Worm (Caenorhabditis elegans) whole organism, midembryonic: ENCODE measurements around the gene ZK1240.8.

Source experiments
- T22C8.4 ChIP-seq: fragments of 200-800 bp; sonication (Bioruptor generic); IDR thresholded peaks from 2 replicates; pipeline ENCODE4 v1.3.6; 2022; ENCODE audit warnings: missing genetic modification characterization, missing compliant biosample characterization
- cog-1 ChIP-seq: sonication (generic microtip); optimal IDR thresholded peaks from 2 replicates; lab custom pipeline; 2016; ENCODE audit warnings: missing genetic modification characterization, missing compliant biosample characterization
- flt-1 ChIP-seq: fragments of 200-800 bp; sonication (Bioruptor generic); IDR thresholded peaks from 2 replicates; pipeline ENCODE4 v1.3.6; 2022; ENCODE audit warnings: missing genetic modification characterization, missing compliant biosample characterization
- klf-2 ChIP-seq: fragments of 200-800 bp; sonication (Bioruptor generic); conservative IDR thresholded peaks from 2 replicates; pipeline ENCODE4 v1.3.6; 2022; ENCODE audit warnings: missing genetic modification reagents, missing genetic modification characterization, missing compliant biosample characterization
- med-1 ChIP-seq: sonication (generic microtip); optimal IDR thresholded peaks from 2 replicates; lab custom pipeline; 2017; ENCODE audit warnings: missing genetic modification characterization, mild to moderate bottlenecking, missing compliant biosample characterization, antibody characterized with exemption, missing genetic modification reagents; ENCODE audit not compliant: insufficient read depth
- ref-1 ChIP-seq: fragments of 200-800 bp; sonication (Bioruptor generic); conservative IDR thresholded peaks from 2 replicates; pipeline ENCODE4 v1.3.6; 2022; ENCODE audit warnings: missing genetic modification reagents, missing genetic modification characterization, missing compliant biosample characterization
- tab-1 ChIP-seq: fragments of 200-800 bp; sonication (Bioruptor generic); IDR thresholded peaks from 2 replicates; pipeline ENCODE4 v1.3.6; 2022; ENCODE audit warnings: missing genetic modification characterization, missing compliant biosample characterization
- ztf-23 ChIP-seq: fragments of 200-800 bp; sonication (Bioruptor generic); IDR thresholded peaks from 2 replicates; pipeline ENCODE4 v1.3.6; 2022; ENCODE audit warnings: missing genetic modification reagents, missing genetic modification characterization, missing compliant biosample characterization
- ztf-29 ChIP-seq: fragments of 200-800 bp; sonication (Bioruptor generic); IDR thresholded peaks from 2 replicates; pipeline ENCODE4 v1.3.6; 2022; ENCODE audit warnings: missing genetic modification reagents, missing genetic modification characterization, missing compliant biosample characterization

The ZK1240.8 gene

DNA sequence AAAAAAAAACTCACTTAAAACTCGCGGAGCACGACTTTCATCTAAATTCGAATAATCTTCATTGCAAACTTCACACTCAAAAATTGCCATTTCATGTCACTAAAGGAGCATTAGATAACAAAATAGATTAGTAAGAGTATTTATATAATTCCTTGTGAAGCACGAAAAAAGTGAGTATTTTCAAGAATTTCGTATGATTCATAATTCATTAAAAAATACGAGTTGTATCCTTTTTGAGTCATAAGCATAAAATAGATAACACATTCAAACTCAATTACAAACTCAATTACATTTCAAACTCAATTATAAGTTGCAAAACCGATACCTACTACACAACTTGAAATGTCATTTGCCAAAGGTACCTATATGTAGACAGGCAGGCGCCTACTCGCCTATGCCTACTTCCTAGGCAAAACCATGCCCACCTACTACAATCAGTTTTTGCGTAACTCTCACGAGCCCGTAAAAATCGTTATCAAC is at the start of gene ZK1240.8, which contains the start of gene ZK1240.1:
ZK1240.8 (minus strand) TSS at position 101 of the 480 bp plus-strand sequence.
ZK1240.1 (plus strand) TSS at position 430 of the 480 bp plus-strand sequence.
- TF ChIP-seq med-1 (GFP tag; lab: Kevin White, UChicago) = no peak
- no peak for TF ChIP-seq klf-2
- TF ChIP-seq ref-1 (GFP tag; lab: Robert Waterston, UW) = no peak
- no peak for TF ChIP-seq tab-1 (GFP tag; lab: Robert Waterston, UW)
- TF ChIP-seq ztf-29 (GFP tag; lab: Robert Waterston, UW) = no peak
- TF ChIP-seq flt-1 = no peak
- no peak for TF ChIP-seq T22C8.4
- TF ChIP-seq cog-1 = no peak
- no peak for TF ChIP-seq ztf-23

DNA sequence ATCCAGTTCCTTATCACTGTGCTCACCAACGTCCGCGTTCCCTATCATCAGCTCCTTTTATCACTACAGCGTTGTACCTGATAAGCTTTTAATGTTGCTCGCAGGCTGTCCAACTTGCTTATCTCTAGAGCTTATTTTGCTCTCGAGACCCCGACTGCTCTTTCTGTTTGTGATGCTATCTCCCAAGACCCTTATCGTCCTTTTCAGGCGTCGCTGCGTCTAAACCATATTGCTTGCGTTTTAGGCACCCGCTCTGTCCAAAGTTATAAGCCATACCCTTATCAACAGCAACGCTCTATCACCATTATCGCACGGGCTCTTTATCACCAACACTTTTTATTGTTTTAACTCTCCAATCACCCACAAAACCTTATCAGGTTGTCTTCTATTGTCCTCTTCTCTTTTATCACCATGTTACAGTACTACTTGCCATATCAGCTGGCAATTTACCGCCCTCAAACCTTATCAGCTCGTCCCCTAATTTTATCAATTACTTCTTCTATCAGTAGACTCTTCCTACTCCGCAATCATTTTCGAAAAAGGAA is 49.7 kb upstream of the ZK1240.8 start:
- TF ChIP-seq klf-2 (no peak), med-1 (GFP tag; lab: Kevin White, UChicago) (no peak), T22C8.4 (no peak), ztf-23 (no peak), ztf-29 (GFP tag; lab: Robert Waterston, UW) (no peak), flt-1 (no peak), cog-1 (no peak), ref-1 (GFP tag; lab: Robert Waterston, UW) (no peak), tab-1 (GFP tag; lab: Robert Waterston, UW) (no peak)

DNA sequence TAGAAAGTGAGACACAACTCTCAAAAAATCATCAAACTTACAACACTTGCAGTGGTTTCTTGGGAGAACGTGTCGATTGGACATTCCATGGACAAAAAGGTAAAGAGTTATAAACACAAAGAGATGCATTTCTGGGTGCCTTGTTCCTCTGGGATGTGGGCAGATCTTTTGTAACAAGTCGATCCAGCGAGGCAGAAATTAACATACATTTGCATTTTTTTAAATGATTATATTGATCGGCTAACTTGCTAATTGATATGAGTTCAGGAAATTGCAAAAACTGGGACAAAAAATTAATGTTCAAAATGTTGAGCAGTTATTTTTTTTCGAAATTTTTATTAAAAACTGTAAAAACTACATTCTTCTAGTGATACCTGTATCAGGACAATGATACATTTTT is 48.9 kb upstream of the ZK1240.8 start, which contains the start of gene F16G10.6:
F16G10.6 (minus strand) TSS at position 101 of the 400 bp plus-strand sequence.
- TF ChIP-seq flt-1 (no peak), klf-2 (no peak), ref-1 (GFP tag; lab: Robert Waterston, UW) (no peak), med-1 (GFP tag; lab: Kevin White, UChicago) (no peak), ztf-29 (GFP tag; lab: Robert Waterston, UW) (no peak), cog-1 (no peak), tab-1 (GFP tag; lab: Robert Waterston, UW) (no peak), ztf-23 (no peak), T22C8.4 (no peak)

DNA sequence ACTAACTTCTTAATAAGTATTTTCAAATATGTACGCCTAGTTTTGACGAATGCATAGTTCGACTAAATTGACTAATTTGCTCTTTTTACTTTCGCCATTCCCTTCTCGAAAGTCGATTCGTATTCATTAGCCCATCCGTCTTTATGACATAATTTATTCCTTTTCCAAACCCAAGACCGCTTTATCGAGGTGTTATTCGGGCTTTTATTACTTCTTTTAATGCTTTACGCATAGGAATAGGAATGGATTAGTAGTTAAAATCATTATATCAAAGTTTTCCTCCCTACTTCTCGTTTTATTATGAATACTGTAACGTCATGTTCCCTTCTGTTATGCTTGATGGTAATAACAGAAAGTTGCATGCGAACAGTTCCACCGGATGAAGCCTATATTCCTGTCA is 46.1 kb upstream of the ZK1240.8 start, which contains the start of gene F16G10.2:
F16G10.2 (plus strand) TSS at position 301 of the 400 bp plus-strand sequence.
- TF ChIP-seq med-1 (GFP tag; lab: Kevin White, UChicago) (no peak), tab-1 (GFP tag; lab: Robert Waterston, UW) (no peak), ref-1 (GFP tag; lab: Robert Waterston, UW) (no peak), ztf-23 (no peak), cog-1 (no peak), ztf-29 (GFP tag; lab: Robert Waterston, UW) (no peak), flt-1 (no peak), T22C8.4 (no peak), klf-2 (no peak)

DNA sequence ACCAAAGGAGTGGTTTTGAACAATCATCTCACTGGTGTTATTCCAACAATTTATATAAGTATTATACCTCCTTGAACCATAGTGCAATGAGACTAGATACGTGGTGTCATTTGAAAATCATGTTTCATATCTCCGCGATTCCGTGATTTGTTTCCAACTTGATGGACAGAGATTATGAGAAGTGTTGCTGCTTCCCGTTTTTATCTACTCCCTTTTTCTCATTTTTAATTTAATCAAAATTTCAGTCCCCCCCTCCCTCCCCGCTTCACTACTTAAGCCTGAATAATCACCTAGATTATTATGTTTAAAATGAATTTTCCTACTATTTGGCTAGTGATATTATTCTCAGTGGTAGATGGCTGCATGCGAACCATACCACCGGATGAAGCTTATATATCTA is 43.2 kb upstream of the ZK1240.8 start, which contains the start of gene F16G10.3:
F16G10.3 (plus strand) TSS at position 301 of the 400 bp plus-strand sequence.
- no peak for TF ChIP-seq cog-1
- no peak for TF ChIP-seq flt-1
- TF ChIP-seq T22C8.4 = no peak

DNA sequence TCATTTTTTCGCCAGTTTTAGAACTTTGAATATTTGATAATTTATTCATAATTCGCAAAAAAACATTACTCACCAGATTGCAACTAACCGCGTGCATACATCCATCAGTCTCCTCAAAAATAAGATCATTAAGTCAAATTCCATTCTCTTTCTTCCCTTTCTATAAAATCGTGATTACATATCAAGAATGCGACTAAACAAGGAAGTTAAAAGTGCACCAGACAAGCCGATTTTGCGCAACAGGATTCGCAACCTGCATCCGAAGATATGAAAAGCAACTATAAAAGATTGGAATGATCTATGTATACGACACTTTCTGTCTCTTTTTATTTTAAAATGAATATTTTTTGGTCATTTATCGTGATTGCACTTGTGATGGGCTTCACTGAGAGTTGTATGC is 40.1 kb upstream of the ZK1240.8 start, which contains the start of gene hpo-25:
hpo-25 (plus strand) TSS at position 301 of the 400 bp plus-strand sequence.
- no peak for TF ChIP-seq flt-1
- no peak for TF ChIP-seq ztf-29 (GFP tag; lab: Robert Waterston, UW)
- TF ChIP-seq cog-1 = no peak
- no peak for TF ChIP-seq T22C8.4
- TF ChIP-seq med-1 (GFP tag; lab: Kevin White, UChicago) = no peak
- TF ChIP-seq klf-2 = no peak
- TF ChIP-seq tab-1 (GFP tag; lab: Robert Waterston, UW) = no peak
- TF ChIP-seq ztf-23 = no peak
- no peak for TF ChIP-seq ref-1 (GFP tag; lab: Robert Waterston, UW)

DNA sequence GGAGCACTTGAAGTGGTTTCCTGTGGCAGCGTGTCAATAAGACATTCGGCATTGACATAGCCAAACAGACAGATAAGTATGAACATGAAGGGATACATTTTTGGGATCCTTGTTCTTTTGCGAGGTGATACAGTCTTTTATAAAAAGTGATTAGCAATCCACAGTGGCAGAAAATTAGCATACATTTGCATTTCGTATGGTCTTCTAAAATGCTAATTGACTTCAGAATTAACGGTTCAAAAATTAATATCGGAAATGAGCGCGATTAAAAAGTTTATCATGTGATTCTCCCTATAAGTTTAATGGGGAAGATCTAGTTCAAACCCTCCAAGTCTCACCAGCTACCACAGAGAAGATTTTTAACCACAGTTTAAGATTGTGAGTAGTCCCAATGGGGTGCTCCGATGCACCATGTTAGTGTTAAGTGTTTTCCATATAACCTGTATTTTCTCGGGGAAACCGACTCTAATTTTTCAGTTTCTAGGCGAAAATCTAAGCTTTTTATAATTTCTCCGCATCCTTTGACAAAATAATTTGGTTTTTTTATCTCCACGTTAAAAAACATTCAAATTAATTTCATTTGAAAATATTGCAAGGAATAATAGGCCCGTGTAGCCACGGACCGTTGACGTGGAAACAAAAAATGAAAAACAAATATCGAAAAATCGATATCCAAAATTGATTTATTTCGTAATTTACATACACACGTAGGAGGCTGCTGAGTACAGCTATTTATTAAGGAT is 37.9 kb upstream of the ZK1240.8 start, which contains the start of the genes F43C11.12 and F16G10.5:
F43C11.12 (minus strand) TSS at position 101 of the 743 bp plus-strand sequence.
F16G10.5 (plus strand) TSS at position 693 of the 743 bp plus-strand sequence.
- TF ChIP-seq med-1 (GFP tag; lab: Kevin White, UChicago) = no peak
- no peak for TF ChIP-seq ztf-29 (GFP tag; lab: Robert Waterston, UW)
- no peak for TF ChIP-seq klf-2
- TF ChIP-seq ztf-23 = no peak
- no peak for TF ChIP-seq T22C8.4
- TF ChIP-seq ref-1 (GFP tag; lab: Robert Waterston, UW) = no peak
- no peak for TF ChIP-seq cog-1
- no peak for TF ChIP-seq flt-1
- TF ChIP-seq tab-1 (GFP tag; lab: Robert Waterston, UW) = no peak

DNA sequence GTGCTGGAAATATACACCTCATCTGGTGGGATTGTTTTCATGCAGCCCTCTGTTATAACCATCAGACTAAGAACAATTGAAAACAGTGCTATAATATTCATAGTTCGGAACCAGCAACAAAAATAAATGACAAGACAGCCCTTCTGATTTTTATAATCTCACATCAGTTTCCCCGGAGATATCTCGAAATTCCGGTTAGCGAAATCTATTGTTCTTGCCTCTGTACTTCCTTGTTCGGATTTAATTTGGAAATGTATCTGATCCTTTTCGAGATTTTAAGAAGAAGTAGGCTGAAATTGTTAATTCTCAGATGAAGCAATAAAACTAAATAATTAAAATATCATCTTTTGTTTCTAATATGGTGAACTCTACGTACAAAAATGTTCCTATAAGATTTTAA is 34.8 kb upstream of the ZK1240.8 start, which contains the start of gene F43C11.11:
F43C11.11 (minus strand) TSS at position 101 of the 400 bp plus-strand sequence.
- no peak for TF ChIP-seq med-1 (GFP tag; lab: Kevin White, UChicago)
- no peak for TF ChIP-seq ztf-23
- TF ChIP-seq tab-1 (GFP tag; lab: Robert Waterston, UW) = no peak

DNA sequence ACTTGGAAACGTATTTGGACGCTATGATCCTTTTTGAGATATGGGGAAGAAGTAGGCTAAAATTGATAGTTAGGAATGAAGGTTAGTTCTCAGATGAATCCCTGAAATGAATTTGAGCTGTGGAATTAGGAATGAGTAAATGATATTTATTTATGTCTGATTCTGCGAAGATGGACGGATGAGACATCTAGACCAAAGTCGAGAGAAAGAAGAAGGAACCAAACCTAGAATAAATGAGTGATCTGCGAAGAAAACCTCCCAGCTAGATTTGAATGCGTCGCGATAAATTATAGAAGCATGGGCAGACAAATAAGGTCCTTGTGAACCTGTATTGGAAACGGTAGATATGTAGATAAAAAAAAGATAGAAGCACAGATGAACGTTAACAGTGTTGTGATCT is 31.1 kb upstream of the ZK1240.8 start, which contains the start of gene F43C11.16:
F43C11.16 (minus strand) TSS at position 101 of the 400 bp plus-strand sequence.
- no peak for TF ChIP-seq tab-1 (GFP tag; lab: Robert Waterston, UW)
- TF ChIP-seq T22C8.4 = no peak
- no peak for TF ChIP-seq ref-1 (GFP tag; lab: Robert Waterston, UW)
- no peak for TF ChIP-seq ztf-29 (GFP tag; lab: Robert Waterston, UW)

DNA sequence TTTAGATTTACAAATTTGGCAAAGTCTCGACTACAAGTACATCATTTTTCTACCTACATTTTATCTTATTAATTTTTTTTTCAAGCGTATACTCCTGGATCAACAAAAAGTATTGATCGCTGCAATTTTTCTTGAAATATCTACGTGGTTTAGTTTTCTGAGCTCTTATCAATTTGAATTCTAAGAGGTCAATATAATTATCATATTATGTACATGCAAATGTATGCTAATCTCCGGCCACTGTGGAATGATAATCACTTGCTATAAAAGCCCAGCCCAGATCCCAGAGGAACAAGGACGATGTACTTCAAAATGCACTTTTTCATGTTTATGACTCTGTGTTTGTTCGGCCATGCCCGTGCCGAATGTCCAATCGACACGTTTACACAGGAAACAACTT is 27.9 kb upstream of the ZK1240.8 start, which contains the start of gene F43C11.1:
F43C11.1 (plus strand) TSS at position 301 of the 400 bp plus-strand sequence.
- TF ChIP-seq tab-1 (GFP tag; lab: Robert Waterston, UW) (no peak), T22C8.4 (no peak), flt-1 (no peak), ztf-29 (GFP tag; lab: Robert Waterston, UW) (no peak), med-1 (GFP tag; lab: Kevin White, UChicago) (no peak), klf-2 (no peak)
